Worm (Caenorhabditis elegans) whole organism, young adult: Measurements from ENCODE around the gene wht-3.

Source experiments
- B0336.3 ChIP-seq: fragments of 200-800 bp; sonication (Bioruptor generic); IDR thresholded peaks from 2 replicates; pipeline ENCODE4 v1.3.6; 2022; ENCODE audit warnings: missing genetic modification characterization, missing compliant biosample characterization
- F10E7.11 ChIP-seq: sonication (generic microtip); optimal IDR thresholded peaks from 2 replicates; lab custom pipeline; 2017; ENCODE audit warnings: mild to moderate bottlenecking, missing genetic modification characterization, moderate library complexity, missing compliant biosample characterization
- F22D6.2 ChIP-seq: sonication (generic microtip); optimal IDR thresholded peaks from 2 replicates; lab custom pipeline; 2016; ENCODE audit warnings: mild to moderate bottlenecking, missing genetic modification characterization, missing compliant biosample characterization
- F33H1.4 ChIP-seq: fragments of 200-800 bp; sonication (Bioruptor generic); IDR thresholded peaks from 2 replicates; pipeline ENCODE4 v1.3.6; 2022; ENCODE audit warnings: missing genetic modification reagents, missing genetic modification characterization, missing compliant biosample characterization
- F37B4.10 ChIP-seq: fragments of 200-800 bp; sonication (Bioruptor generic); IDR thresholded peaks from 2 replicates; pipeline ENCODE4 v1.3.6; 2022; ENCODE audit warnings: missing genetic modification characterization, missing compliant biosample characterization
- F55B11.4 ChIP-seq: sonication (generic microtip); optimal IDR thresholded peaks from 2 replicates; lab custom pipeline; 2016; ENCODE audit warnings: missing compliant biosample characterization, missing genetic modification characterization, borderline replicate concordance; ENCODE audit not compliant: insufficient read depth
- K11D2.4 ChIP-seq: fragments of 200-800 bp; sonication (Bioruptor generic); IDR thresholded peaks from 2 replicates; pipeline ENCODE4 v1.3.6; 2022; ENCODE audit warnings: missing genetic modification reagents, missing genetic modification characterization, missing compliant biosample characterization
- K12H6.12 ChIP-seq: fragments of 200-800 bp; sonication (Bioruptor generic); optimal IDR thresholded peaks from 2 replicates; lab custom pipeline; 2018; ENCODE audit warnings: mild to moderate bottlenecking, missing genetic modification characterization, missing compliant biosample characterization
- Y53G8AR.9 ChIP-seq: fragments of 200-800 bp; sonication (Bioruptor generic); conservative IDR thresholded peaks from 2 replicates; pipeline ENCODE4 v1.3.6; 2022; ENCODE audit warnings: missing genetic modification reagents, missing genetic modification characterization, missing compliant biosample characterization
- Y79H2A.3 ChIP-seq: fragments of 200-800 bp; sonication (Bioruptor generic); conservative IDR thresholded peaks from 2 replicates; pipeline ENCODE4 v1.3.6; 2022; ENCODE audit warnings: missing genetic modification reagents, missing genetic modification characterization, missing compliant biosample characterization
- ama-1 ChIP-seq, 3 experiments: fragments of 150-350 bp in 1 of 3; sonication (generic microtip) in 2 of 3; optimal IDR thresholded peaks; 2 replicates each; lab custom pipeline; 2014 to 2018; ENCODE audit warnings: missing biosample characterization in 2 of 3, missing genetic modification characterization in 2 of 3, missing genetic modification reagents in 2 of 3
- aptf-3 ChIP-seq: fragments of 200-800 bp; sonication (Bioruptor generic); IDR thresholded peaks from 2 replicates; pipeline ENCODE4 v1.3.6; 2022; ENCODE audit warnings: missing genetic modification characterization, missing compliant biosample characterization
- atf-7 ChIP-seq: sonication (generic microtip); optimal IDR thresholded peaks from 2 replicates; lab custom pipeline; 2017; ENCODE audit warnings: mild to moderate bottlenecking, missing genetic modification characterization, missing compliant biosample characterization
- attf-3 ChIP-seq: fragments of 200-800 bp; sonication (Bioruptor generic); conservative IDR thresholded peaks from 2 replicates; pipeline ENCODE4 v1.3.6; 2022; ENCODE audit warnings: missing genetic modification reagents, missing genetic modification characterization, missing compliant biosample characterization
- attf-5 ChIP-seq: fragments of 200-800 bp; sonication (Bioruptor generic); optimal IDR thresholded peaks from 2 replicates; lab custom pipeline; 2018; ENCODE audit warnings: mild to moderate bottlenecking, missing genetic modification characterization, missing compliant biosample characterization
- bed-1 ChIP-seq: fragments of 200-800 bp; sonication (Bioruptor generic); IDR thresholded peaks from 2 replicates; pipeline ENCODE4 v1.3.6; 2022; ENCODE audit warnings: missing genetic modification reagents, missing genetic modification characterization, missing compliant biosample characterization
- ccch-3 ChIP-seq: fragments of 200-800 bp; sonication (Bioruptor generic); optimal IDR thresholded peaks from 2 replicates; lab custom pipeline; 2018; ENCODE audit warnings: mild to moderate bottlenecking, missing genetic modification characterization, missing compliant biosample characterization
- cebp-1 ChIP-seq, 2 experiments: fragments of 200-800 bp in 1 of 2; sonication (Bioruptor generic) in 1 of 2; sonication (generic microtip) in 1 of 2; IDR thresholded peaks in 1 of 2; optimal IDR thresholded peaks in 1 of 2; 2 replicates each; pipeline versions ENCODE4 v1.3.6 to Lab custom; 2017 to 2022; ENCODE audit warnings: missing compliant biosample characterization in 2 of 2, missing genetic modification characterization in 2 of 2, mild to moderate bottlenecking in 1 of 2, missing genetic modification reagents in 1 of 2, moderate library complexity in 1 of 2
- cebp-2 ChIP-seq: fragments of 200-800 bp; sonication (Bioruptor generic); IDR thresholded peaks from 2 replicates; pipeline ENCODE4 v1.3.6; 2022; ENCODE audit warnings: missing genetic modification characterization, missing compliant biosample characterization
- ceh-100 ChIP-seq: fragments of 200-800 bp; sonication (Bioruptor generic); IDR thresholded peaks from 2 replicates; pipeline ENCODE4 v1.3.6; 2022; ENCODE audit warnings: missing genetic modification reagents, missing genetic modification characterization, missing compliant biosample characterization
- egl-18 ChIP-seq: fragments of 200-800 bp; sonication (Bioruptor generic); IDR thresholded peaks from 2 replicates; pipeline ENCODE4 v1.3.6; 2022; ENCODE audit warnings: missing genetic modification reagents, missing genetic modification characterization, missing compliant biosample characterization
- ets-4 ChIP-seq: fragments of 200-800 bp; sonication (Bioruptor generic); optimal IDR thresholded peaks from 2 replicates; lab custom pipeline; 2018; ENCODE audit warnings: mild to moderate bottlenecking, missing genetic modification characterization, missing compliant biosample characterization
- him-1 ChIP-seq: sonication (generic microtip); optimal IDR thresholded peaks from 2 replicates; lab custom pipeline; 2016; ENCODE audit warnings: missing genotype, missing genetic modification reagents, missing genetic modification characterization, missing compliant biosample characterization
- hlh-12 ChIP-seq: sonication (generic microtip); optimal IDR thresholded peaks from 2 replicates; lab custom pipeline; 2016; ENCODE audit warnings: missing genetic modification characterization, missing compliant biosample characterization
- hsf-1 ChIP-seq: fragments of 200-800 bp; sonication (Bioruptor generic); IDR thresholded peaks from 2 replicates; pipeline ENCODE4 v1.3.6; 2022; ENCODE audit warnings: missing genetic modification reagents, missing genetic modification characterization, missing compliant biosample characterization
- let-607 ChIP-seq, 2 experiments: fragments of 200-800 bp in 1 of 2; sonication (Bioruptor generic) in 1 of 2; sonication (generic microtip) in 1 of 2; optimal IDR thresholded peaks; 2 replicates each; lab custom pipeline; 2016 to 2018; ENCODE audit warnings: mild to moderate bottlenecking in 2 of 2, missing compliant biosample characterization in 2 of 2, missing genetic modification characterization in 2 of 2, moderate library complexity in 2 of 2, missing genotype in 1 of 2
- lin-35 ChIP-seq, 3 experiments: fragments of 150-350 bp in 2 of 3; sonication (generic microtip) in 1 of 3; optimal IDR thresholded peaks; 2 replicates each; lab custom pipeline; 2014 to 2018; ENCODE audit warnings: missing biosample characterization in 3 of 3, missing genetic modification characterization in 3 of 3, missing genetic modification reagents in 3 of 3
- lin-54 ChIP-seq: fragments of 200-800 bp; sonication (Bioruptor generic); optimal IDR thresholded peaks from 2 replicates; lab custom pipeline; 2018; ENCODE audit warnings: mild to moderate bottlenecking, missing genetic modification characterization, missing compliant biosample characterization
- mcd-1 ChIP-seq: fragments of 200-800 bp; sonication (Bioruptor generic); IDR thresholded peaks from 2 replicates; pipeline ENCODE4 v1.3.6; 2022; ENCODE audit warnings: missing genetic modification reagents, missing genetic modification characterization, missing compliant biosample characterization
- mel-28 ChIP-seq: sonication (generic microtip); optimal IDR thresholded peaks from 2 replicates; lab custom pipeline; 2016; ENCODE audit warnings: borderline replicate concordance, mild to moderate bottlenecking, missing genetic modification characterization, missing compliant biosample characterization
- nfya-2 ChIP-seq: fragments of 200-800 bp; sonication (Bioruptor generic); IDR thresholded peaks from 2 replicates; pipeline ENCODE4 v1.3.6; 2022; ENCODE audit warnings: missing genetic modification reagents, missing genetic modification characterization, missing compliant biosample characterization
- nhr-179 ChIP-seq: sonication (generic microtip); optimal IDR thresholded peaks from 2 replicates; lab custom pipeline; 2016; ENCODE audit warnings: mild to moderate bottlenecking, missing genetic modification characterization, missing compliant biosample characterization
- nhr-27 ChIP-seq: fragments of 200-800 bp; sonication (Bioruptor generic); optimal IDR thresholded peaks from 2 replicates; lab custom pipeline; 2018; ENCODE audit warnings: mild to moderate bottlenecking, missing genetic modification characterization, moderate library complexity, missing compliant biosample characterization
- nhr-90 ChIP-seq: sonication (generic microtip); optimal IDR thresholded peaks from 2 replicates; lab custom pipeline; 2016; ENCODE audit warnings: missing genotype, mild to moderate bottlenecking, missing genetic modification characterization, missing compliant biosample characterization
- rcor-1 ChIP-seq: fragments of 200-800 bp; sonication (Bioruptor generic); IDR thresholded peaks from 2 replicates; pipeline ENCODE4 v1.3.6; 2022; ENCODE audit warnings: missing genetic modification reagents, missing genetic modification characterization, missing compliant biosample characterization
- rec-8 ChIP-seq, 2 experiments: sonication (generic microtip); optimal IDR thresholded peaks; 2 replicates each; lab custom pipeline; 2016; ENCODE audit warnings: mild to moderate bottlenecking in 2 of 2, missing genetic modification characterization in 2 of 2, missing genetic modification reagents in 2 of 2, missing genotype in 2 of 2, missing biosample characterization in 1 of 2, missing compliant biosample characterization in 1 of 2, moderate library complexity in 1 of 2
- repo-1 ChIP-seq: sonication (generic microtip); optimal IDR thresholded peaks from 2 replicates; lab custom pipeline; 2017; ENCODE audit warnings: mild to moderate bottlenecking, missing genetic modification characterization, missing compliant biosample characterization
- rpc-1 ChIP-seq, 2 experiments: fragments of 150-350 bp in 1 of 2; sonication (generic microtip) in 1 of 2; optimal IDR thresholded peaks; 2 replicates each; lab custom pipeline; 2014 to 2018; ENCODE audit warnings: missing biosample characterization in 1 of 2, missing genetic modification characterization in 1 of 2, missing genetic modification reagents in 1 of 2, missing genotype in 1 of 2
- sdz-38 ChIP-seq: sonication (generic microtip); optimal IDR thresholded peaks from 2 replicates; lab custom pipeline; 2016; ENCODE audit warnings: missing genotype, missing genetic modification characterization, missing compliant biosample characterization
- somi-1 ChIP-seq: fragments of 200-800 bp; sonication (Bioruptor generic); optimal IDR thresholded peaks from 2 replicates; lab custom pipeline; 2018; ENCODE audit warnings: mild to moderate bottlenecking, missing genetic modification characterization, missing compliant biosample characterization
- tbp1 ChIP-seq: fragments of 200-800 bp; sonication (Bioruptor generic); optimal IDR thresholded peaks from 2 replicates; lab custom pipeline; 2018; ENCODE audit warnings: mild to moderate bottlenecking, missing genetic modification characterization, missing compliant biosample characterization
- unc-62 ChIP-seq: fragments of 150-350 bp; optimal IDR thresholded peaks from 2 replicates; lab custom pipeline; 2014; ENCODE audit warnings: missing biosample characterization, missing genetic modification reagents, missing genetic modification characterization
- xnd-1 ChIP-seq: sonication (generic microtip); optimal IDR thresholded peaks from 2 replicates; lab custom pipeline; 2016; ENCODE audit warnings: missing genotype, missing genetic modification reagents, missing genetic modification characterization, missing compliant biosample characterization
- zfh-2 ChIP-seq: fragments of 200-800 bp; sonication (Bioruptor generic); conservative IDR thresholded peaks from 2 replicates; pipeline ENCODE4 v1.3.6; 2022; ENCODE audit warnings: missing genetic modification reagents, missing genetic modification characterization, missing compliant biosample characterization
- ztf-18 ChIP-seq: sonication (generic microtip); optimal IDR thresholded peaks from 2 replicates; lab custom pipeline; 2016; ENCODE audit warnings: missing genotype, mild to moderate bottlenecking, missing genetic modification characterization, missing compliant biosample characterization
- ztf-26 ChIP-seq: sonication (generic microtip); optimal IDR thresholded peaks from 2 replicates; lab custom pipeline; 2017; ENCODE audit warnings: missing genetic modification characterization, missing compliant biosample characterization
- ztf-3 ChIP-seq: fragments of 200-800 bp; sonication (Bioruptor generic); optimal IDR thresholded peaks from 2 replicates; lab custom pipeline; 2018; ENCODE audit warnings: mild to moderate bottlenecking, missing genetic modification characterization, missing compliant biosample characterization

The wht-3 gene

DNA sequence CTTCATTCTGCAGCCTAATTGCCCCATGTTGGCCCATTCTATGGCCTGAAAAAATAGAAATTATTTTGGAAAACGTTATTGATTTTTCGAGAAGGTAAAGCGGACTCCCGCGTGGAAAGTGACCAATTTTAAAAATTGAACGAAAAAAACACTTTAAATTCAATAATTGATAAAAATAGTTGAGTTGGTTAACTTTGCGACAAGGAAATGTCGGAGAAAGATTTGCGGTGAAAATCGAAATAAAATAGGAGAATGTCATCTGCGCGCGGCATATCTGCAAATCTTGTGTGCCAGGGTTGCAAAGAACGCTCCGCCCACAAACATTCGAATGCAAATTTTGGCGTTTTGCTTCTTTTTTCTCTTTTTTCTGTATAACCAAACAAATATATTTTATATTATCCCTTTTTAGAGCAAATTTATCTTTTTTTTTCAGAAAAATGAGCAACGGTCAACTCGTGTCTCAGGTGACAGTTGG is 19.5 kb upstream of the wht-3 start, which contains the start of the genes rnf-121 and C16C10.4 (continued):
- TF ChIP-seq rec-8 (tag; optimal IDR thresholded peaks at IDR 0.05; lab: Kevin White, UChicago) (peak; percentile 51 to 75), him-1 (tag; lab: Kevin White, UChicago) (peak; percentile 0), ceh-100 (GFP tag; lab: Robert Waterston, UW) (peak; percentile 77), F55B11.4 (tag; lab: Kevin White, UChicago) (no peak), nhr-179 (tag; lab: Kevin White, UChicago) (no peak), K11D2.4 (GFP tag; lab: Robert Waterston, UW) (no peak), egl-18 (no peak), hsf-1 (GFP tag; lab: Robert Waterston, UW) (no peak), Y53G8AR.9 (GFP tag; lab: Robert Waterston, UW) (no peak), mel-28 (no peak), repo-1 (peak; percentile 4), lin-54 (GFP tag; lab: Kevin White, UChicago) (peak; percentile 69), K12H6.12 (peak; percentile 19), nhr-90 (tag; lab: Kevin White, UChicago) (no peak), ccch-3 (no peak), atf-7 (tag; lab: Kevin White, UChicago) (no peak), hlh-12 (no peak), let-607 (tag; optimal IDR thresholded peaks at IDR 0.05; lab: Kevin White, UChicago) (peak in 1 of 2 experiments; percentile 42), ztf-26 (tag; lab: Kevin White, UChicago) (no peak), ztf-18 (tag; lab: Kevin White, UChicago) (peak; percentile 46), ets-4 (GFP tag; lab: Kevin White, UChicago) (no peak), nhr-27 (tag; lab: Kevin White, UChicago) (no peak), cebp-1 (GFP tag; IDR thresholded peaks at IDR 0.05; lab: Robert Waterston, UW) (no peak), cebp-1 (tag; optimal IDR thresholded peaks at IDR 0.05; lab: Kevin White, UChicago) (peak; percentile 74), ztf-3 (GFP tag; lab: Kevin White, UChicago) (no peak), F37B4.10 (GFP tag; lab: Robert Waterston, UW) (no peak), bed-1 (GFP tag; lab: Robert Waterston, UW) (no peak), unc-62 (GFP tag; lab: Kevin White, UChicago) (no peak), F22D6.2 (tag; lab: Kevin White, UChicago) (peak; percentile 20), xnd-1 (tag; lab: Kevin White, UChicago) (peak; percentile 38), B0336.3 (GFP tag; lab: Robert Waterston, UW) (peak; percentile 20; the same call in 1 of the 2 replicates), aptf-3 (no peak), tbp1 (GFP tag; lab: Kevin White, UChicago) (peak; percentile 45), attf-3 (GFP tag; lab: Robert Waterston, UW) (no peak), F33H1.4 (GFP tag; lab: Robert Waterston, UW) (no peak; the same call in 1 of the 2 replicates), Y79H2A.3 (GFP tag; lab: Robert Waterston, UW) (no peak), rpc-1 (optimal IDR thresholded peaks at IDR 0.05; lab: Kevin White, UChicago) (peak; percentile 56), rpc-1 (tag; optimal IDR thresholded peaks at IDR 0.05; lab: Kevin White, UChicago) (no peak), lin-35 (GFP tag; optimal IDR thresholded peaks at IDR 0.05; lab: Kevin White, UChicago) (peak in 1 of 3 experiments; percentile 25), F10E7.11 (no peak), rcor-1 (GFP tag; lab: Robert Waterston, UW) (peak; percentile 57; the same call in 1 of the 2 replicates), mcd-1 (GFP tag; lab: Robert Waterston, UW) (peak; percentile 75), ama-1 (optimal IDR thresholded peaks at IDR 0.05; lab: Kevin White, UChicago) (no peak), ama-1 (GFP tag; optimal IDR thresholded peaks at IDR 0.05; lab: Kevin White, UChicago) (peak in 1 of 2 experiments; percentile 62), somi-1 (no peak), cebp-2 (GFP tag; lab: Robert Waterston, UW) (no peak), zfh-2 (GFP tag; lab: Robert Waterston, UW) (no peak), sdz-38 (no peak), nfya-2 (GFP tag; lab: Robert Waterston, UW) (no peak), attf-5 (GFP tag; lab: Kevin White, UChicago) (peak; percentile 68)
